Fruit fly (Drosophila melanogaster): Measurements from ENCODE around the gene CG3106.

CG3106 gene

DNA sequence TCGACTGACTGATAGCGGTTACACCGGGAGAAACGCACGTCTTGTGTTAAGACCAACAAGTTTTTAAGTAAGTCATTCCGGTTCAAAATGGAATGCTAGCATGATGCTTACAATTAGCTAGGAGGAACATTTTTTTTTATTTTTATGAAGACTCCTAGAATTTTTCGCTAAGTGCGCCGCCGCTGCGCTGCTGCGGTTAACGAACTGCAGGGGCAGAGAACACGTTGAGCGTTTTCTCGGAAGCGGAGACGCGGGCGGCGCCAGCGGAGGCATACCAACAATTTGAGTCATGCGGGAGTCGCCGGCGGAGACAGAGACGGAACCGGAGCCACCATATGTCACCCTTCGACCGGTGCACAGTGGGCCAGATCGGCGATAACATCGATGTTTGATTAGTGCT lies 16.7 kb downstream of the CG3106 start (continued):
- TF ChIP-seq lz (GFP tag; optimal IDR thresholded peaks at IDR 0.05): peak; percentile 99
- TF ChIP-seq CG4318 (GFP tag; optimal IDR thresholded peaks at IDR 0.05): peak; percentile 92
- peak; percentile 93 for TF ChIP-seq dsx (GFP tag; optimal IDR thresholded peaks at IDR 0.05; ENCODE audit: poor library complexity, severe bottlenecking)
- TF ChIP-seq dac (GFP tag; optimal IDR thresholded peaks at IDR 0.05): peak; percentile 94
- TF ChIP-seq Gug (GFP tag; IDR thresholded peaks at IDR 0.05): peak; percentile 98
- TF ChIP-seq CG8319 (GFP tag; optimal IDR thresholded peaks at IDR 0.05): peak; percentile 98
- peak; percentile 98 for TF ChIP-seq Smox (GFP tag; optimal IDR thresholded peaks at IDR 0.05)
- peak; percentile 98 for TF ChIP-seq CG10669 (GFP tag; optimal IDR thresholded peaks at IDR 0.05)
- peak; percentile 99 for TF ChIP-seq vri (GFP tag; optimal IDR thresholded peaks at IDR 0.05)
- peak; percentile 96 for TF ChIP-seq CG1621 (tag; optimal IDR thresholded peaks at IDR 0.05)
- peak; percentile 96 for TF ChIP-seq CG9139 (GFP tag; optimal IDR thresholded peaks at IDR 0.05)
- peak; percentile 94 for TF ChIP-seq fd59A (GFP tag; optimal IDR thresholded peaks at IDR 0.05)
- TF ChIP-seq Sox14 (GFP tag; optimal IDR thresholded peaks at IDR 0.05): peak; percentile 99
- peak; percentile 97 for TF ChIP-seq ss (GFP tag; optimal IDR thresholded peaks at IDR 0.05)
- TF ChIP-seq CG6808 (GFP tag; optimal IDR thresholded peaks at IDR 0.05): peak; percentile 95
- TF ChIP-seq CG8632 (GFP tag; optimal IDR thresholded peaks at IDR 0.05): peak; percentile 98
- TF ChIP-seq CG6163 (GFP tag; IDR thresholded peaks at IDR 0.05): peak; percentile 99
- peak; percentile 99 for TF ChIP-seq cyc (GFP tag; optimal IDR thresholded peaks at IDR 0.05)
- TF ChIP-seq CG6854 (GFP tag; optimal IDR thresholded peaks at IDR 0.05): peak; percentile 97
- peak; percentile 99 for TF ChIP-seq Hr39 (GFP tag; optimal IDR thresholded peaks at IDR 0.05)
- TF ChIP-seq Ets21C (GFP tag; optimal IDR thresholded peaks at IDR 0.05): peak; percentile 97
- peak; percentile 95 for TF ChIP-seq Blimp-1 (GFP tag; optimal IDR thresholded peaks at IDR 0.05)
- TF ChIP-seq fkh (GFP tag; optimal IDR thresholded peaks at IDR 0.05): peak; percentile 74
- TF ChIP-seq Eip75B (GFP tag; optimal IDR thresholded peaks at IDR 0.05): peak; percentile 99
- peak; percentile 98 for TF ChIP-seq Sox15 (GFP tag; optimal IDR thresholded peaks at IDR 0.05)
- peak; percentile 98 for TF ChIP-seq Hr4 (GFP tag; optimal IDR thresholded peaks at IDR 0.05)

- TF ChIP-seq CG6163 (GFP tag; IDR thresholded peaks at IDR 0.05): no peak
- no peak for TF ChIP-seq spab (GFP tag; optimal IDR thresholded peaks at IDR 0.05)
- no peak for TF ChIP-seq CG10631 (GFP tag; optimal IDR thresholded peaks at IDR 0.05)
- no peak for TF ChIP-seq CG16779 (tag; optimal IDR thresholded peaks at IDR 0.05)
- TF ChIP-seq eg (GFP tag; IDR thresholded peaks at IDR 0.05): no peak
- TF ChIP-seq CG10669 (GFP tag; optimal IDR thresholded peaks at IDR 0.05): no peak
- TF ChIP-seq CG11902 (GFP tag; optimal IDR thresholded peaks at IDR 0.05): no peak
- no peak for TF ChIP-seq CG4318 (GFP tag; optimal IDR thresholded peaks at IDR 0.05)
- TF ChIP-seq vri (GFP tag; optimal IDR thresholded peaks at IDR 0.05): no peak
- TF ChIP-seq CG7368 (GFP tag; optimal IDR thresholded peaks at IDR 0.05): no peak
- no peak for TF ChIP-seq CG8632 (GFP tag; optimal IDR thresholded peaks at IDR 0.05)
- no peak for TF ChIP-seq Hr39 (GFP tag; optimal IDR thresholded peaks at IDR 0.05)
- TF ChIP-seq Smox (GFP tag; optimal IDR thresholded peaks at IDR 0.05): no peak
- peak; percentile 69 for TF ChIP-seq Eip78C (GFP tag)
- TF ChIP-seq CG6808 (GFP tag; optimal IDR thresholded peaks at IDR 0.05): peak; percentile 8
- TF ChIP-seq cyc (GFP tag; optimal IDR thresholded peaks at IDR 0.05): no peak
- TF ChIP-seq Sox102F (GFP tag; optimal IDR thresholded peaks at IDR 0.05): no peak
- TF ChIP-seq CG31627 (GFP tag; optimal IDR thresholded peaks at IDR 0.05): no peak
- TF ChIP-seq fkh (GFP tag; optimal IDR thresholded peaks at IDR 0.05): peak; percentile 41
- TF ChIP-seq acj6 (GFP tag; optimal IDR thresholded peaks at IDR 0.05): no peak
- TF ChIP-seq CG15336 (GFP tag; IDR thresholded peaks at IDR 0.05): no peak
- peak; percentile 90 for TF ChIP-seq svp (GFP tag)
- no peak for TF ChIP-seq OdsH (GFP tag; optimal IDR thresholded peaks at IDR 0.05)
- peak; percentile 34 for TF ChIP-seq dsx (GFP tag; optimal IDR thresholded peaks at IDR 0.05; ENCODE audit: poor library complexity, severe bottlenecking)
- TF ChIP-seq CG32006 (GFP tag; optimal IDR thresholded peaks at IDR 0.05): no peak
- no peak for TF ChIP-seq CG11762 (GFP tag; optimal IDR thresholded peaks at IDR 0.05; ENCODE audit: insufficient read depth)
- TF ChIP-seq CG8319 (GFP tag; optimal IDR thresholded peaks at IDR 0.05): no peak
- TF ChIP-seq Lpt (GFP tag; optimal IDR thresholded peaks at IDR 0.05): no peak
- no peak for TF ChIP-seq CG6792 (GFP tag; optimal IDR thresholded peaks at IDR 0.05)
- no peak for TF ChIP-seq CG11294 (GFP tag; IDR thresholded peaks at IDR 0.05)
- TF ChIP-seq Met (GFP tag; optimal IDR thresholded peaks at IDR 0.05): no peak
- TF ChIP-seq Eip75B (GFP tag; optimal IDR thresholded peaks at IDR 0.05): peak; percentile 0
- TF ChIP-seq ss (GFP tag; optimal IDR thresholded peaks at IDR 0.05): peak in 1 of 2 experiments; percentile 22
- TF ChIP-seq salr (GFP tag; optimal IDR thresholded peaks at IDR 0.05): no peak
- no peak for TF ChIP-seq CG6854 (GFP tag; optimal IDR thresholded peaks at IDR 0.05)
- TF ChIP-seq CG9139 (GFP tag; optimal IDR thresholded peaks at IDR 0.05): no peak
- no peak for TF ChIP-seq CG6276 (GFP tag; optimal IDR thresholded peaks at IDR 0.05)
- TF ChIP-seq lz (GFP tag; optimal IDR thresholded peaks at IDR 0.05): no peak
- no peak for TF ChIP-seq fd85E (GFP tag; optimal IDR thresholded peaks at IDR 0.05)
- TF ChIP-seq Sox14 (GFP tag; optimal IDR thresholded peaks at IDR 0.05): no peak
These were observed 17.9 kb downstream of the CG3106 start for dm6 chrX:9644828-9645227.
